Worm (Caenorhabditis elegans): Measurements from ENCODE around the gene C25E10.7.

Gene C25E10.7

DNA sequence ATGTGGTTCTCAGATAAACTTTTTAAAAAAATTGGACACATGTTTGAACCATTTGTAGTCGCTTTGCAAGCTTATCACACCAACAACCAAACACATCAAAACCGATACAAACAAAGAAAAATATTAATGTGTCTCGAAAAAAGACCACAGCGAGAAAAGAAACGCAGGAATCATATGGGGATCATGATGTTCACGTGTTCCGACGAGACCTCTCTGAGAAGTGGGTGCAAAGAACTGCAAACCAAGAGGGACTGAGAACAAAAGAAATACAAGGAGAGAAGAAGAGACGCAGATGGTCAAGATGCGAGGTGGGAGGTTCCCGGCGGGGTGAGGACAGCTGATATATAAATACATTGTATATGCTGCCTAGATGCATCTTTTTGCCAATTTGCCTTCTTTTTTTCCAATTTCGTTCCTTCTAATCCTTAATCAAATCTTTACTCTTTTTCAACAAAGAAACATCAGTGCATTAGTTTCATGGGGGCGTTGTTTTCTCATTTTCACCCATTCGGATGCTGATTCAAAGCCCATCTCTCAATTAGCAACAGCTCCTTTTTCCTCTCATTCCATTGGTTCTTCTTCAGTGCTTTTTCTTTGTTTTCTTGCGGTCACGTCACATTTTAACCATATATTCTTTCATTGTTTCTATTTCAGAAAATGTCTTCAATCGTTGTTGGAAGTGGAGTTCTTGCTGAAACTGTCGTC lies 44.8 kb upstream of the C25E10.7 start, which contains the start of gene F21C10.10 (continued):
- TF ChIP-seq nhr-179 (tag; optimal IDR thresholded peaks at IDR 0.05) = no peak
- TF ChIP-seq repo-1 (tag; optimal IDR thresholded peaks at IDR 0.05) = no peak
- TF ChIP-seq ztf-18 (tag; optimal IDR thresholded peaks at IDR 0.05) = no peak
- no peak for TF ChIP-seq nhr-120 (GFP tag; IDR thresholded peaks at IDR 0.05)
- TF ChIP-seq nhr-90 (tag; optimal IDR thresholded peaks at IDR 0.05) = peak; percentile 27
- TF ChIP-seq ceh-58 (GFP tag; IDR thresholded peaks at IDR 0.05) = no peak
- no peak for TF ChIP-seq Y79H2A.3 (GFP tag; conservative IDR thresholded peaks at IDR 0.05)
- TF ChIP-seq let-526 (GFP tag; IDR thresholded peaks at IDR 0.05) = 0 out of 2 replicates have a peak, but pooled peaks have one; percentile 34
- TF ChIP-seq ztf-28 (GFP tag; IDR thresholded peaks at IDR 0.05) = no peak
- no peak for TF ChIP-seq rcor-1 (GFP tag; IDR thresholded peaks at IDR 0.05)
- TF ChIP-seq lsl-1 (GFP tag; optimal IDR thresholded peaks at IDR 0.05) = no peak
- no peak for TF ChIP-seq B0261.1 (tag; optimal IDR thresholded peaks at IDR 0.05)
- no peak for TF ChIP-seq mes-4 (tag; optimal IDR thresholded peaks at IDR 0.05)
- peak; percentile 18 to 50 for TF ChIP-seq let-607 (tag; optimal IDR thresholded peaks at IDR 0.05)
- peak; percentile 72 for TF ChIP-seq madf-10 (tag; optimal IDR thresholded peaks at IDR 0.05)
- no peak for TF ChIP-seq B0019.2 (GFP tag; conservative IDR thresholded peaks at IDR 0.05)
- TF ChIP-seq cebp-1 (GFP tag; IDR thresholded peaks at IDR 0.05) = no peak
- peak; percentile 81 for TF ChIP-seq cebp-1 (tag; optimal IDR thresholded peaks at IDR 0.05)
- peak; percentile 15 for TF ChIP-seq F23B12.7 (tag; optimal IDR thresholded peaks at IDR 0.05; ENCODE audit: insufficient read depth)
- TF ChIP-seq atf-7 (tag; optimal IDR thresholded peaks at IDR 0.05) = peak; percentile 68
- peak; percentile 88 for TF ChIP-seq C06A6.2 (GFP tag; conservative IDR thresholded peaks at IDR 0.05)
- no peak for TF ChIP-seq F49E8.2 (tag; optimal IDR thresholded peaks at IDR 0.05; ENCODE audit: insufficient read depth)
- no peak for TF ChIP-seq F52B5.7 (tag; optimal IDR thresholded peaks at IDR 0.05)
- peak; percentile 52 for TF ChIP-seq unc-62 (GFP tag; optimal IDR thresholded peaks at IDR 0.05)
- TF ChIP-seq hmg-20 (GFP tag; IDR thresholded peaks at IDR 0.05) = no peak
- no peak for TF ChIP-seq hrde-1 (tag; optimal IDR thresholded peaks at IDR 0.05; ENCODE audit: borderline replicate concordance)
- peak; percentile 91 for TF ChIP-seq lin-40 (tag; optimal IDR thresholded peaks at IDR 0.05)
- peak; percentile 78 for TF ChIP-seq dox-1 (GFP tag; IDR thresholded peaks at IDR 0.05)
- peak; percentile 62; the same call in 1 of the 2 replicates for TF ChIP-seq hsf-1 (GFP tag; IDR thresholded peaks at IDR 0.05)
- peak; percentile 71; the same call in 1 of the 2 replicates for TF ChIP-seq lin-26 (GFP tag; IDR thresholded peaks at IDR 0.05)
- peak; percentile 90 for TF ChIP-seq hmg-1.2 (GFP tag; IDR thresholded peaks at IDR 0.05)
- TF ChIP-seq lin-54 (GFP tag; optimal IDR thresholded peaks at IDR 0.05) = peak; percentile 55
- TF ChIP-seq egrh-3 (GFP tag; IDR thresholded peaks at IDR 0.05) = no peak
- TF ChIP-seq nhr-80 (tag; optimal IDR thresholded peaks at IDR 0.05) = peak; percentile 81
- TF ChIP-seq K12H6.12 (tag; optimal IDR thresholded peaks at IDR 0.05) = peak; percentile 67
- no peak for TF ChIP-seq zim-3 (tag; optimal IDR thresholded peaks at IDR 0.05)
- peak; percentile 50 for TF ChIP-seq mcd-1 (GFP tag; IDR thresholded peaks at IDR 0.05)
- TF ChIP-seq mxl-1 (tag; optimal IDR thresholded peaks at IDR 0.05) = no peak
- no peak for TF ChIP-seq snpc-1.1 (tag; optimal IDR thresholded peaks at IDR 0.05; ENCODE audit: insufficient read depth)
- no peak for TF ChIP-seq snpc-3.4 (tag; optimal IDR thresholded peaks at IDR 0.05)
- no peak for TF ChIP-seq cebp-2 (GFP tag; IDR thresholded peaks at IDR 0.05)
- TF ChIP-seq pha-4 (tag; optimal IDR thresholded peaks at IDR 0.05) = peak; percentile 86
- TF ChIP-seq C17E4.6 (GFP tag; IDR thresholded peaks at IDR 0.05) = no peak
- peak; percentile 51; the same call in 1 of the 2 replicates for TF ChIP-seq pbrm-1 (GFP tag; IDR thresholded peaks at IDR 0.05)
- TF ChIP-seq unc-130 (GFP tag; optimal IDR thresholded peaks at IDR 0.05) = no peak
- no peak for TF ChIP-seq hlh-26 (GFP tag; conservative IDR thresholded peaks at IDR 0.05)
- no peak for TF ChIP-seq madf-3 (GFP tag; IDR thresholded peaks at IDR 0.05)
